Fruit fly (Drosophila melanogaster) whole organism, embryonic: ENCODE data around the gene CG4577.

ENCODE experiments used
- Atf-2 ChIP-seq: fragments of 200-800 bp; sonication (Bioruptor generic); optimal IDR thresholded peaks from 2 replicates; lab custom pipeline; 2016; ENCODE audit warnings: missing biosample characterization, missing genetic modification characterization
- Bgb ChIP-seq: fragments of 200-800 bp; sonication (Bioruptor generic); IDR thresholded peaks from 2 replicates; pipeline ENCODE4 v1.3.6; 2022; ENCODE audit warnings: missing biosample characterization, missing genetic modification characterization; ENCODE audit not compliant: partially characterized antibody
- C15 ChIP-seq: fragments of 200-800 bp; sonication (Bioruptor generic); IDR thresholded peaks from 3 replicates; pipeline ENCODE4 v1.3.6; 2022; ENCODE audit warnings: missing biosample characterization, missing genetic modification characterization
- CG10147 ChIP-seq: fragments of 200-800 bp; sonication (Bioruptor generic); optimal IDR thresholded peaks from 2 replicates; lab custom pipeline; 2019; ENCODE audit warnings: missing biosample characterization, mild to moderate bottlenecking, missing genetic modification characterization, moderate library complexity
- CG1024 ChIP-seq: fragments of 200-800 bp; sonication (Bioruptor generic); IDR thresholded peaks from 2 replicates; pipeline ENCODE4 v1.3.6; 2022; ENCODE audit warnings: missing biosample characterization, missing genetic modification characterization
- CG10274 ChIP-seq: fragments of 200-800 bp; sonication (Bioruptor generic); optimal IDR thresholded peaks from 3 replicates; lab custom pipeline; 2017; ENCODE audit warnings: missing biosample characterization, mild to moderate bottlenecking, missing genetic modification characterization
- CG10565 ChIP-seq: fragments of 200-800 bp; sonication (Bioruptor generic); optimal IDR thresholded peaks from 3 replicates; lab custom pipeline; 2016; ENCODE audit warnings: missing biosample characterization, mild to moderate bottlenecking, missing genetic modification characterization
- CG14441 ChIP-seq: fragments of 200-800 bp; sonication (Bioruptor generic); IDR thresholded peaks from 2 replicates; pipeline ENCODE4 v1.3.6; 2022; ENCODE audit warnings: missing biosample characterization, missing genetic modification characterization
- CG15479 ChIP-seq: fragments of 200-800 bp; sonication (Bioruptor generic); optimal IDR thresholded peaks from 3 replicates; lab custom pipeline; 2019; ENCODE audit warnings: missing biosample characterization, mild to moderate bottlenecking, missing genetic modification characterization, moderate library complexity
- CG16779 ChIP-seq: fragments of 200-800 bp; sonication (Bioruptor generic); IDR thresholded peaks from 2 replicates; pipeline ENCODE4 v1.3.6; 2022; ENCODE audit warnings: missing biosample characterization, missing genetic modification characterization
- CG17829 ChIP-seq: fragments of 200-800 bp; optimal IDR thresholded peaks from 2 replicates; lab custom pipeline; 2019; ENCODE audit warnings: missing biosample characterization, mild to moderate bottlenecking, missing genetic modification characterization, moderate library complexity
- CG1832 ChIP-seq: fragments of 200-800 bp; sonication (Bioruptor generic); optimal IDR thresholded peaks from 2 replicates; lab custom pipeline; 2017; ENCODE audit warnings: missing biosample characterization, mild to moderate bottlenecking, missing genetic modification characterization, inconsistent platforms
- CG2129 ChIP-seq: fragments of 200-800 bp; sonication (Bioruptor generic); IDR thresholded peaks from 2 replicates; pipeline ENCODE4 v1.3.6; 2022; ENCODE audit warnings: missing biosample characterization, missing genetic modification characterization; ENCODE audit not compliant: partially characterized antibody
- CG2202 ChIP-seq: fragments of 200-800 bp; sonication (Bioruptor generic); optimal IDR thresholded peaks from 2 replicates; lab custom pipeline; 2018; ENCODE audit warnings: missing biosample characterization, mild to moderate bottlenecking, missing genetic modification characterization
- CG2712 ChIP-seq: fragments of 200-800 bp; optimal IDR thresholded peaks from 3 replicates; lab custom pipeline; 2019; ENCODE audit warnings: missing biosample characterization, mild to moderate bottlenecking, missing genetic modification characterization, moderate library complexity
- CG30431 ChIP-seq: fragments of 200-800 bp; sonication (Bioruptor generic); optimal IDR thresholded peaks from 2 replicates; lab custom pipeline; 2017; ENCODE audit warnings: missing biosample characterization, missing genetic modification characterization
- CG31388 ChIP-seq: fragments of 200-800 bp; sonication (Bioruptor generic); optimal IDR thresholded peaks from 2 replicates; lab custom pipeline; 2016; ENCODE audit warnings: missing biosample characterization, missing genetic modification characterization
- CG32772 ChIP-seq: fragments of 200-800 bp; sonication (Bioruptor generic); IDR thresholded peaks from 2 replicates; pipeline ENCODE4 v1.3.6; 2022; ENCODE audit warnings: missing biosample characterization, missing genetic modification characterization
- CG33213 ChIP-seq: fragments of 200-800 bp; sonication (Bioruptor generic); optimal IDR thresholded peaks from 3 replicates; lab custom pipeline; 2016; ENCODE audit warnings: missing biosample characterization, missing genetic modification characterization
- CG3995 ChIP-seq: fragments of 200-800 bp; sonication (Bioruptor generic); optimal IDR thresholded peaks from 3 replicates; lab custom pipeline; 2016; ENCODE audit warnings: missing biosample characterization, missing genetic modification characterization
- CG4424 ChIP-seq: fragments of 200-800 bp; sonication (Bioruptor generic); optimal IDR thresholded peaks from 3 replicates; lab custom pipeline; 2016; ENCODE audit warnings: missing biosample characterization, missing genetic modification characterization
- CG4820 ChIP-seq: fragments of 200-800 bp; sonication (Bioruptor generic); optimal IDR thresholded peaks from 3 replicates; lab custom pipeline; 2016; ENCODE audit warnings: missing biosample characterization, missing genetic modification characterization
- CG7987 ChIP-seq: fragments of 200-800 bp; sonication (Bioruptor generic); optimal IDR thresholded peaks from 2 replicates; lab custom pipeline; 2018; ENCODE audit warnings: missing biosample characterization, mild to moderate bottlenecking, missing genetic modification characterization, moderate library complexity
- CG8281 ChIP-seq: fragments of 200-800 bp; sonication (Bioruptor generic); optimal IDR thresholded peaks from 2 replicates; lab custom pipeline; 2018; ENCODE audit warnings: missing biosample characterization, mild to moderate bottlenecking, missing genetic modification characterization, moderate library complexity
- CG8924 ChIP-seq: fragments of 200-800 bp; optimal IDR thresholded peaks from 3 replicates; lab custom pipeline; 2019; ENCODE audit warnings: missing biosample characterization, mild to moderate bottlenecking, missing genetic modification characterization, moderate library complexity
- CG9215 ChIP-seq: fragments of 200-800 bp; sonication (Bioruptor generic); IDR thresholded peaks from 2 replicates; pipeline ENCODE4 v1.3.6; 2022; ENCODE audit warnings: missing biosample characterization, missing genetic modification characterization
- CTCF ChIP-seq: fragments of 200-800 bp; sonication (Bioruptor generic); optimal IDR thresholded peaks from 2 replicates; lab custom pipeline; 2017; ENCODE audit warnings: missing biosample characterization, mild to moderate bottlenecking, missing genetic modification characterization, moderate library complexity
- D ChIP-seq, 2 experiments: fragments of 200-800 bp in 1 of 2; fragments of >200 bp in 1 of 2; sonication (Bioruptor generic) in 1 of 2; optimal IDR thresholded peaks; 2 replicates in 1 of 2; 3 replicates in 1 of 2; lab custom pipeline; 2017; ENCODE audit warnings: mild to moderate bottlenecking in 1 of 2, missing biosample characterization in 1 of 2, missing genetic modification characterization in 1 of 2, missing genetic modification reagents in 1 of 2
- Dll ChIP-seq: fragments of 200-800 bp; sonication (Bioruptor generic); IDR thresholded peaks from 4 replicates; pipeline ENCODE4 v1.3.6; 2022; ENCODE audit warnings: missing biosample characterization, missing genetic modification characterization; ENCODE audit not compliant: partially characterized antibody
- Doc2 ChIP-seq: fragments of 200-800 bp; sonication (Bioruptor generic); IDR thresholded peaks from 2 replicates; pipeline ENCODE4 v1.3.6; 2022; ENCODE audit warnings: missing biosample characterization, missing genetic modification characterization
- Doc3 ChIP-seq: fragments of 200-800 bp; sonication (Bioruptor generic); IDR thresholded peaks from 3 replicates; pipeline ENCODE4 v1.3.6; 2022; ENCODE audit warnings: missing biosample characterization, missing genetic modification characterization; ENCODE audit not compliant: partially characterized antibody
- Ets65A ChIP-seq: fragments of 200-800 bp; sonication (Bioruptor generic); peaks from one replicate; lab custom pipeline; 2016; ENCODE audit warnings: missing biosample characterization, missing genetic modification characterization
- HLH3B ChIP-seq: fragments of 200-800 bp; sonication (Bioruptor generic); IDR thresholded peaks from 2 replicates; pipeline ENCODE4 v1.3.6; 2022; ENCODE audit warnings: missing biosample characterization, missing genetic modification characterization
- Med ChIP-seq: fragments of 200-800 bp; sonication (Bioruptor generic); peaks from one replicate; lab custom pipeline; 2016; ENCODE audit warnings: missing biosample characterization, missing genetic modification characterization, mild to moderate bottlenecking, inconsistent platforms, moderate library complexity
- Mrtf ChIP-seq: fragments of 200-800 bp; sonication (Bioruptor generic); IDR thresholded peaks from 3 replicates; pipeline ENCODE4 v1.3.6; 2022; ENCODE audit warnings: missing biosample characterization, missing genetic modification characterization
- Myb ChIP-seq: fragments of 200-800 bp; sonication (Bioruptor generic); optimal IDR thresholded peaks from 2 replicates; lab custom pipeline; 2016; ENCODE audit warnings: missing biosample characterization, missing genetic modification characterization
- Neu2 ChIP-seq: fragments of 200-800 bp; sonication (Bioruptor generic); optimal IDR thresholded peaks from 3 replicates; lab custom pipeline; 2016; ENCODE audit warnings: missing biosample characterization, missing genetic modification characterization, borderline replicate concordance
- Pdp1 ChIP-seq, 2 experiments: fragments of 200-800 bp; sonication (Bioruptor generic); optimal IDR thresholded peaks; 3 replicates each; lab custom pipeline; 2016; ENCODE audit warnings: missing biosample characterization in 2 of 2, missing genetic modification characterization in 2 of 2, mild to moderate bottlenecking in 1 of 2, moderate library complexity in 1 of 2
- Rx ChIP-seq: fragments of 200-800 bp; sonication (Bioruptor generic); IDR thresholded peaks from 2 replicates; pipeline ENCODE4 v1.3.6; 2022; ENCODE audit warnings: missing biosample characterization, missing genetic modification characterization
- ap ChIP-seq: fragments of 200-800 bp; sonication (Bioruptor generic); IDR thresholded peaks from 2 replicates; pipeline ENCODE4 v1.3.6; 2022; ENCODE audit warnings: missing biosample characterization, missing genetic modification characterization
- az2 ChIP-seq: fragments of 200-800 bp; sonication (Bioruptor generic); optimal IDR thresholded peaks from 3 replicates; lab custom pipeline; 2016; ENCODE audit warnings: missing biosample characterization, missing genetic modification characterization
- dan ChIP-seq: fragments of 200-800 bp; sonication (Bioruptor generic); IDR thresholded peaks from 2 replicates; pipeline ENCODE4 v1.3.6; 2022; ENCODE audit warnings: missing biosample characterization, missing genetic modification characterization
- dpn ChIP-seq, 2 experiments: fragments of 200-800 bp; sonication (Bioruptor generic); optimal IDR thresholded peaks; 3 replicates each; lab custom pipeline; 2016; ENCODE audit warnings: missing biosample characterization in 2 of 2, missing genetic modification characterization in 2 of 2
- dysf ChIP-seq: fragments of 200-800 bp; sonication (Bioruptor generic); IDR thresholded peaks from 3 replicates; pipeline ENCODE4 v1.3.6; 2022; ENCODE audit warnings: missing biosample characterization, missing genetic modification characterization
- gce ChIP-seq: fragments of 200-800 bp; sonication (Bioruptor generic); IDR thresholded peaks from 3 replicates; pipeline ENCODE4 v1.3.6; 2022; ENCODE audit warnings: missing biosample characterization, missing genetic modification characterization
- ind ChIP-seq: fragments of 200-800 bp; sonication (Bioruptor generic); optimal IDR thresholded peaks from 3 replicates; lab custom pipeline; 2016; ENCODE audit warnings: missing biosample characterization, missing genetic modification characterization
- nmo ChIP-seq: fragments of 200-800 bp; sonication (Bioruptor generic); optimal IDR thresholded peaks from 2 replicates; lab custom pipeline; 2018; ENCODE audit warnings: missing biosample characterization, mild to moderate bottlenecking, missing genetic modification characterization, moderate library complexity
- pros ChIP-seq: fragments of 200-800 bp; sonication (Bioruptor generic); optimal IDR thresholded peaks from 3 replicates; lab custom pipeline; 2019; ENCODE audit warnings: missing biosample characterization, mild to moderate bottlenecking, missing genetic modification characterization, moderate library complexity
- pum ChIP-seq: fragments of 200-800 bp; sonication (Bioruptor generic); optimal IDR thresholded peaks from 2 replicates; lab custom pipeline; 2016; ENCODE audit warnings: missing biosample characterization, missing genetic modification characterization
- sisA ChIP-seq: fragments of 200-800 bp; sonication (Bioruptor generic); IDR thresholded peaks from 2 replicates; pipeline ENCODE4 v1.3.6; 2022; ENCODE audit warnings: missing biosample characterization, missing genetic modification characterization
- slbo ChIP-seq: fragments of 200-800 bp; sonication (Bioruptor generic); IDR thresholded peaks from 2 replicates; pipeline ENCODE4 v1.3.6; 2022; ENCODE audit warnings: missing biosample characterization, missing genetic modification characterization
- slp2 ChIP-seq: fragments of 200-800 bp; sonication (Bioruptor generic); optimal IDR thresholded peaks from 2 replicates; lab custom pipeline; 2016; ENCODE audit warnings: missing biosample characterization, missing genetic modification characterization
- wor ChIP-seq: fragments of 200-800 bp; sonication (Bioruptor generic); IDR thresholded peaks from 2 replicates; pipeline ENCODE4 v1.3.6; 2022; ENCODE audit warnings: missing biosample characterization, missing genetic modification characterization

CG4577 gene

dm6 chr2L:1086312-1086906, 48.1 kb upstream of the CG4577 start (continued):
- TF ChIP-seq Ets65A (peak; percentile 78), CG9215 (GFP tag; lab: Robert Waterston, UW) (no peak), Dll (no peak), CG32772 (GFP tag; lab: Robert Waterston, UW) (no peak), ind (GFP tag; lab: Kevin White, UChicago) (no peak), CG8924 (tag; lab: Kevin White, UChicago) (no peak), CG7987 (GFP tag; lab: Kevin White, UChicago) (no peak), CG10147 (GFP tag; lab: Kevin White, UChicago) (no peak), Myb (GFP tag; lab: Kevin White, UChicago) (no peak), az2 (GFP tag; lab: Kevin White, UChicago) (no peak), CG33213 (GFP tag; lab: Kevin White, UChicago) (no peak), nmo (no peak), CG30431 (GFP tag; lab: Kevin White, UChicago) (peak; percentile 6), D (optimal IDR thresholded peaks at IDR 0.05; lab: Kevin White, UChicago) (no peak), D (GFP tag; optimal IDR thresholded peaks at IDR 0.05; lab: Kevin White, UChicago) (no peak), Doc2 (no peak), Bgb (no peak), CG14441 (GFP tag; lab: Robert Waterston, UW) (peak; percentile 6; the same call in 1 of the 2 replicates), CG1832 (GFP tag; lab: Kevin White, UChicago) (no peak), sisA (GFP tag; lab: Robert Waterston, UW) (0 out of 2 replicates have a peak, but pooled peaks have one; percentile 28), Mrtf (GFP tag; lab: Robert Waterston, UW) (no peak), CG10565 (GFP tag; lab: Kevin White, UChicago) (no peak), CG2129 (GFP tag; lab: Robert Waterston, UW) (no peak), dan (GFP tag; lab: Robert Waterston, UW) (no peak), CG31388 (no peak), CG8281 (tag; lab: Kevin White, UChicago) (no peak), dysf (GFP tag; lab: Robert Waterston, UW) (no peak), Atf-2 (no peak), CG15479 (GFP tag; lab: Kevin White, UChicago) (peak; percentile 22), pros (GFP tag; lab: Kevin White, UChicago) (no peak), pum (GFP tag; lab: Kevin White, UChicago) (no peak), Rx (no peak), Med (GFP tag; lab: Kevin White, UChicago) (peak; percentile 77), CG16779 (GFP tag; lab: Robert Waterston, UW) (no peak), CG10274 (GFP tag; lab: Kevin White, UChicago) (no peak), Doc3 (no peak)

dm6 chr2L:1091675-1092074, 42.8 kb upstream of the CG4577 start:
- TF ChIP-seq wor (no peak), HLH3B (no peak), CG4424 (GFP tag; lab: Kevin White, UChicago) (no peak), CG4820 (GFP tag; lab: Kevin White, UChicago) (no peak), gce (GFP tag; lab: Robert Waterston, UW) (no peak), CG2712 (tag; lab: Kevin White, UChicago) (no peak), CG2202 (tag; lab: Kevin White, UChicago) (no peak), Pdp1 (GFP tag; optimal IDR thresholded peaks at IDR 0.05; lab: Kevin White, UChicago) (no peak), CTCF (GFP tag; lab: Kevin White, UChicago) (no peak), CG17829 (tag; lab: Kevin White, UChicago) (no peak), Neu2 (GFP tag; lab: Kevin White, UChicago) (no peak), dpn (GFP tag; optimal IDR thresholded peaks at IDR 0.05; lab: Kevin White, UChicago) (no peak), CG3995 (GFP tag; lab: Kevin White, UChicago) (no peak), slp2 (GFP tag; lab: Kevin White, UChicago) (no peak), slbo (GFP tag; lab: Robert Waterston, UW) (peak; percentile 38), C15 (GFP tag; lab: Robert Waterston, UW) (no peak), ap (0 out of 2 replicates have a peak, but pooled peaks have one; percentile 13), CG1024 (GFP tag; lab: Robert Waterston, UW) (no peak)
